Fruit fly (Drosophila melanogaster) whole organism, embryonic: ENCODE results near the gene rhea.

Experiments
- Awh ChIP-seq: fragments of 200-800 bp; sonication (Bioruptor generic); IDR thresholded peaks from 2 replicates; pipeline ENCODE4, ENCODE4 v1.3.6; 2022; ENCODE audit warnings: missing biosample characterization, missing genetic modification characterization
- Blimp-1 ChIP-seq: fragments of 200-800 bp; sonication (Bioruptor generic); optimal IDR thresholded peaks from 3 replicates; lab custom pipeline; 2018; ENCODE audit warnings: missing biosample characterization, missing genetic modification characterization, mild to moderate bottlenecking, moderate library complexity, missing genetic modification reagents
- CG10147 ChIP-seq: fragments of 200-800 bp; sonication (Bioruptor generic); optimal IDR thresholded peaks from 2 replicates; lab custom pipeline; 2019; ENCODE audit warnings: missing biosample characterization, mild to moderate bottlenecking, missing genetic modification characterization, moderate library complexity
- CG10654 ChIP-seq: fragments of 200-800 bp; sonication (Bioruptor generic); optimal IDR thresholded peaks from 2 replicates; lab custom pipeline; 2016; ENCODE audit warnings: missing biosample characterization, missing genetic modification characterization
- CG11398 ChIP-seq: fragments of 200-800 bp; sonication (Bioruptor generic); optimal IDR thresholded peaks from 2 replicates; lab custom pipeline; 2016; ENCODE audit warnings: missing biosample characterization, missing genetic modification characterization
- CG11723 ChIP-seq: fragments of 200-800 bp; sonication (Bioruptor generic); optimal IDR thresholded peaks from 2 replicates; lab custom pipeline; 2017; ENCODE audit warnings: missing biosample characterization, mild to moderate bottlenecking, missing genetic modification characterization
- CG13123 ChIP-seq: fragments of 200-800 bp; sonication (Bioruptor generic); optimal IDR thresholded peaks from 2 replicates; lab custom pipeline; 2016; ENCODE audit warnings: missing biosample characterization, missing genetic modification characterization
- CG1647 ChIP-seq: fragments of 200-800 bp; sonication (Bioruptor generic); optimal IDR thresholded peaks from 3 replicates; lab custom pipeline; 2016; ENCODE audit warnings: missing biosample characterization, missing genetic modification characterization
- CG18764 ChIP-seq: fragments of 200-800 bp; sonication (Bioruptor generic); optimal IDR thresholded peaks from 3 replicates; lab custom pipeline; 2016; ENCODE audit warnings: missing biosample characterization, missing genetic modification characterization
- CG32532 ChIP-seq: fragments of 200-800 bp; sonication (Bioruptor generic); IDR thresholded peaks from 2 replicates; pipeline ENCODE4 v1.3.6; 2022; ENCODE audit warnings: missing biosample characterization, missing genetic modification characterization
- CG5180 ChIP-seq: fragments of 200-800 bp; sonication (Bioruptor generic); optimal IDR thresholded peaks from 3 replicates; lab custom pipeline; 2017; ENCODE audit warnings: missing biosample characterization, missing genetic modification characterization, mild to moderate bottlenecking, moderate library complexity, missing genetic modification reagents
- CG7372 ChIP-seq: fragments of 200-800 bp; sonication (Bioruptor generic); IDR thresholded peaks from 2 replicates; pipeline ENCODE4 v1.3.6; 2022; ENCODE audit warnings: missing biosample characterization, missing genetic modification characterization
- CG8089 ChIP-seq: fragments of 200-800 bp; sonication (Bioruptor generic); optimal IDR thresholded peaks from 3 replicates; lab custom pipeline; 2016; ENCODE audit warnings: missing biosample characterization, missing genetic modification characterization
- CG8281 ChIP-seq: fragments of 200-800 bp; sonication (Bioruptor generic); optimal IDR thresholded peaks from 2 replicates; lab custom pipeline; 2018; ENCODE audit warnings: missing biosample characterization, mild to moderate bottlenecking, missing genetic modification characterization, moderate library complexity
- CG9215 ChIP-seq: fragments of 200-800 bp; sonication (Bioruptor generic); IDR thresholded peaks from 2 replicates; pipeline ENCODE4 v1.3.6; 2022; ENCODE audit warnings: missing biosample characterization, missing genetic modification characterization
- CG9727 ChIP-seq: fragments of 200-800 bp; sonication (Bioruptor generic); optimal IDR thresholded peaks from 3 replicates; lab custom pipeline; 2017; ENCODE audit warnings: missing biosample characterization, mild to moderate bottlenecking, missing genetic modification characterization
- Camta ChIP-seq: fragments of 200-800 bp; sonication (Bioruptor generic); optimal IDR thresholded peaks from 2 replicates; lab custom pipeline; 2016; ENCODE audit warnings: missing biosample characterization, missing genetic modification characterization
- E2f2 ChIP-seq: fragments of 200-800 bp; sonication (Bioruptor generic); IDR thresholded peaks from 2 replicates; pipeline ENCODE4 v1.3.6; 2022; ENCODE audit warnings: missing biosample characterization, missing genetic modification characterization
- ERR ChIP-seq: fragments of 200-800 bp; sonication (Bioruptor generic); optimal IDR thresholded peaks from 2 replicates; lab custom pipeline; 2016; ENCODE audit warnings: missing biosample characterization, missing genetic modification characterization
- Eip74EF ChIP-seq, 2 experiments: fragments of 200-800 bp in 1 of 2; fragments of >200 bp in 1 of 2; sonication (Bioruptor generic) in 1 of 2; optimal IDR thresholded peaks; 2 replicates each; lab custom pipeline; 2017 to 2019; ENCODE audit warnings: missing biosample characterization in 2 of 2, missing genetic modification characterization in 2 of 2, mild to moderate bottlenecking in 1 of 2, moderate library complexity in 1 of 2
- Fer3 ChIP-seq: fragments of 200-800 bp; sonication (Bioruptor generic); optimal IDR thresholded peaks from 2 replicates; lab custom pipeline; 2018; ENCODE audit warnings: missing biosample characterization, mild to moderate bottlenecking, missing genetic modification characterization, moderate library complexity
- Gug ChIP-seq: fragments of 200-800 bp; sonication (Bioruptor generic); IDR thresholded peaks from 4 replicates; pipeline ENCODE4 v1.3.6; 2022; ENCODE audit warnings: missing biosample characterization, missing genetic modification characterization
- Meics ChIP-seq: fragments of 200-800 bp; sonication (Bioruptor generic); optimal IDR thresholded peaks from 2 replicates; lab custom pipeline; 2017; ENCODE audit warnings: missing biosample characterization, mild to moderate bottlenecking, missing genetic modification characterization
- Oli ChIP-seq: fragments of 200-800 bp; sonication (Bioruptor generic); optimal IDR thresholded peaks from 2 replicates; lab custom pipeline; 2018; ENCODE audit warnings: missing biosample characterization, mild to moderate bottlenecking, missing genetic modification characterization, moderate library complexity
- Optix ChIP-seq: fragments of 200-800 bp; sonication (Bioruptor generic); IDR thresholded peaks from 3 replicates; pipeline ENCODE4 v1.3.6; 2022; ENCODE audit warnings: missing biosample characterization, missing genetic modification characterization
- Ravus ChIP-seq: fragments of 200-800 bp; sonication (Bioruptor generic); IDR thresholded peaks from 2 replicates; pipeline ENCODE4 v1.3.6; 2022; ENCODE audit warnings: missing biosample characterization, missing genetic modification characterization
- Xrp1 ChIP-seq: fragments of 200-800 bp; sonication (Bioruptor generic); IDR thresholded peaks from 2 replicates; pipeline ENCODE4 v1.3.6; 2022; ENCODE audit warnings: missing biosample characterization, missing genetic modification characterization
- ab ChIP-seq: fragments of 200-800 bp; sonication (Bioruptor generic); optimal IDR thresholded peaks from 2 replicates; lab custom pipeline; 2016; ENCODE audit warnings: missing biosample characterization, missing genetic modification characterization
- bcd ChIP-seq: fragments of 200-800 bp; sonication (Bioruptor generic); optimal IDR thresholded peaks from 2 replicates; lab custom pipeline; 2017; ENCODE audit warnings: missing biosample characterization, mild to moderate bottlenecking, missing genetic modification characterization
- caup ChIP-seq: fragments of 200-800 bp; sonication (Bioruptor generic); optimal IDR thresholded peaks from 3 replicates; lab custom pipeline; 2017; ENCODE audit warnings: missing biosample characterization, mild to moderate bottlenecking, missing genetic modification characterization, moderate library complexity; ENCODE audit not compliant: severe bottlenecking
- chinmo ChIP-seq: fragments of 200-800 bp; sonication (Bioruptor generic); IDR thresholded peaks from 4 replicates; pipeline ENCODE4 v1.3.6; 2022; ENCODE audit warnings: missing biosample characterization, missing genetic modification characterization; ENCODE audit not compliant: partially characterized antibody
- emc ChIP-seq: fragments of 200-800 bp; sonication (Bioruptor generic); optimal IDR thresholded peaks from 2 replicates; lab custom pipeline; 2016; ENCODE audit warnings: missing biosample characterization, missing genetic modification characterization
- grn ChIP-seq: fragments of 200-800 bp; sonication (Bioruptor generic); optimal IDR thresholded peaks from 3 replicates; lab custom pipeline; 2017; ENCODE audit warnings: missing biosample characterization, missing genetic modification characterization
- ham ChIP-seq: fragments of 200-800 bp; sonication (Bioruptor generic); IDR thresholded peaks from 2 replicates; pipeline ENCODE4 v1.3.6; 2022; ENCODE audit warnings: missing biosample characterization, missing genetic modification characterization
- insv ChIP-seq, 2 experiments: fragments of 200-800 bp; sonication (Bioruptor generic); optimal IDR thresholded peaks; 3 replicates each; lab custom pipeline; 2016 to 2018; ENCODE audit warnings: missing biosample characterization in 2 of 2, missing genetic modification characterization in 2 of 2
- mam ChIP-seq: fragments of 200-800 bp; sonication (Bioruptor generic); optimal IDR thresholded peaks from 3 replicates; lab custom pipeline; 2016; ENCODE audit warnings: missing biosample characterization, missing genetic modification characterization
- nerfin-2 ChIP-seq: fragments of 200-800 bp; sonication (Bioruptor generic); IDR thresholded peaks from 2 replicates; pipeline ENCODE4 v1.3.6; 2022; ENCODE audit warnings: missing biosample characterization, missing genetic modification characterization; ENCODE audit not compliant: partially characterized antibody
- pan ChIP-seq, 4 experiments: fragments of >200 bp in 3 of 4; fragments of 200-800 bp in 1 of 4; sonication (Bioruptor generic) in 1 of 4; optimal IDR thresholded peaks in 3 of 4; IDR thresholded peaks in 1 of 4; 2 replicates each; pipeline versions ENCODE4 v1.3.6 to Lab custom; 2017 to 2022; ENCODE audit warnings: missing biosample characterization in 2 of 4, missing genetic modification characterization in 2 of 4, mixed read lengths in 1 of 4
- sc ChIP-seq, 3 experiments: fragments of >200 bp in 2 of 3; fragments of 200-800 bp in 1 of 3; sonication (Bioruptor generic) in 1 of 3; optimal IDR thresholded peaks; 2 replicates in 2 of 3; 3 replicates in 1 of 3; lab custom pipeline; 2017; ENCODE audit warnings: mild to moderate bottlenecking in 1 of 3, missing biosample characterization in 1 of 3, missing genetic modification characterization in 1 of 3, missing genetic modification reagents in 1 of 3
- sisA ChIP-seq: fragments of 200-800 bp; sonication (Bioruptor generic); IDR thresholded peaks from 2 replicates; pipeline ENCODE4 v1.3.6; 2022; ENCODE audit warnings: missing biosample characterization, missing genetic modification characterization
- sug ChIP-seq: fragments of 200-800 bp; optimal IDR thresholded peaks from 2 replicates; lab custom pipeline; 2019; ENCODE audit warnings: missing biosample characterization, mild to moderate bottlenecking, missing genetic modification characterization, moderate library complexity
- toy ChIP-seq: fragments of 200-800 bp; sonication (Bioruptor generic); IDR thresholded peaks from 2 replicates; pipeline ENCODE4 v1.3.6; 2022; ENCODE audit warnings: missing biosample characterization, missing genetic modification characterization
- twi ChIP-seq: fragments of 200-800 bp; optimal IDR thresholded peaks from 2 replicates; lab custom pipeline; 2019; ENCODE audit warnings: missing biosample characterization, mild to moderate bottlenecking, missing genetic modification characterization, moderate library complexity
- vnd ChIP-seq: fragments of 200-800 bp; sonication (Bioruptor generic); IDR thresholded peaks from 3 replicates; pipeline ENCODE4 v1.3.6; 2022; ENCODE audit warnings: missing biosample characterization, missing genetic modification characterization; ENCODE audit not compliant: partially characterized antibody
- vvl ChIP-seq: fragments of 200-800 bp; sonication (Bioruptor generic); IDR thresholded peaks from 2 replicates; pipeline ENCODE4 v1.3.6; 2022; ENCODE audit warnings: missing biosample characterization, missing genetic modification characterization
- zen2 ChIP-seq: fragments of 200-800 bp; sonication (Bioruptor generic); IDR thresholded peaks from 3 replicates; pipeline ENCODE4 v1.3.6; 2022; ENCODE audit warnings: missing biosample characterization, missing genetic modification characterization; ENCODE audit not compliant: partially characterized antibody
- zf30C ChIP-seq: fragments of 200-800 bp; sonication (Bioruptor generic); optimal IDR thresholded peaks from 3 replicates; lab custom pipeline; 2018; ENCODE audit warnings: missing biosample characterization, mild to moderate bottlenecking, missing genetic modification characterization

The rhea gene

DNA sequence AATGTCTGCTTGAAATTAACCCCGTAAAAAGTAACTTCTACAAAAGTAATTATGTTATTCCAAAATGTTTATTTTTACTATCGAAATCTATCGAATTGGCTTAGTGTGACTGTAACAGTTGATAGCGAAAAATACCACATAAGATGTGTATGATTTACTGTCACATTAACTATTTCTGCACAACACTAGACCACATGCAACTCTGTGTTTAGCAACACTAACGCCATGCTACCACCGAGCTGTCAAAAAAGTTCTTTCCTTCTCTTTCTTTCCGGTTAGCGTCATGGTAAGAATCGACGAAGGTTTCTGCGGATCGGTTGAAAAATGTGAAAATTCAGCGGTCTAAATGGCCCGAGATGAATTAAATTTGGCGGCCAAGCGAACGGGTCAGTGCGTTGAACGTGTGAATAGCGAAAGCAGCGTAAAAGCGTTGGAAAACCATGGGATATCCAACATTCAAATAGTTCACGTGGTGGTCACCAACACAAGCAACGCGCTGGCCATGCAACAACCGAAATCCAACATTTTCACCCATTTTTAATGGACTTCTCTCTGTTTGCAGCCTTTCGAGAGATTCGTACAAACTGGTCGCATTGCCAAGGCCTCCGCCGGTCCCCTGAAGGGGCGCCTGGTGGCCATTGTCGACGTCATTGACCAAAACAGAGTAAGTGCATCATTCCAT is 56.1 kb downstream of the rhea start, which contains the start of the genes Nelf-E and RpL14 (continued):
- TF ChIP-seq pan (optimal IDR thresholded peaks at IDR 0.05; lab: Kevin White, UChicago) (no peak), pan (GFP tag; optimal IDR thresholded peaks at IDR 0.05 in 1 of 2, IDR thresholded peaks at IDR 0.05 in 1 of 2) (peak in 1 of 2 experiments; percentile 95), CG8089 (GFP tag; lab: Kevin White, UChicago) (peak; percentile 96), CG10147 (GFP tag; lab: Kevin White, UChicago) (no peak), grn (GFP tag; lab: Kevin White, UChicago) (no peak), sisA (peak; percentile 75), CG18764 (peak; percentile 94), Blimp-1 (peak; percentile 79), sug (tag; lab: Kevin White, UChicago) (peak; percentile 94), ERR (GFP tag; lab: Kevin White, UChicago) (peak; percentile 92), CG10654 (GFP tag; lab: Kevin White, UChicago) (peak; percentile 91), CG7372 (GFP tag; lab: Robert Waterston, UW) (peak; percentile 91), twi (tag; lab: Kevin White, UChicago) (peak; percentile 86), sc (optimal IDR thresholded peaks at IDR 0.05; lab: Kevin White, UChicago) (no peak), sc (GFP tag; optimal IDR thresholded peaks at IDR 0.05; lab: Kevin White, UChicago) (peak; percentile 88), bcd (GFP tag; lab: Kevin White, UChicago) (peak; percentile 97), Gug (GFP tag; lab: Robert Waterston, UW) (peak; percentile 62; the same call in 3 of the 4 replicates), CG5180 (GFP tag; lab: Kevin White, UChicago) (peak; percentile 82), Awh (GFP tag; lab: Robert Waterston, UW) (peak; percentile 91), ab (GFP tag; lab: Kevin White, UChicago) (peak; percentile 40), ham (peak; percentile 84), zen2 (GFP tag; lab: Robert Waterston, UW) (no peak), Optix (GFP tag; lab: Robert Waterston, UW) (peak; percentile 86), zf30C (GFP tag; lab: Kevin White, UChicago) (peak; percentile 34), CG32532 (GFP tag; lab: Robert Waterston, UW) (peak; percentile 94), Eip74EF (GFP tag; optimal IDR thresholded peaks at IDR 0.05; lab: Kevin White, UChicago) (peak in 1 of 2 experiments; percentile 30), caup (GFP tag; lab: Kevin White, UChicago) (peak; percentile 99), Meics (GFP tag; lab: Kevin White, UChicago) (peak; percentile 97), toy (GFP tag; lab: Robert Waterston, UW) (peak; percentile 80; the same call in 1 of the 2 replicates), chinmo (GFP tag; lab: Robert Waterston, UW) (no peak), insv (GFP tag; optimal IDR thresholded peaks at IDR 0.05; lab: Kevin White, UChicago) (peak in 1 of 2 experiments; percentile 83), CG11398 (GFP tag; lab: Kevin White, UChicago) (peak; percentile 98), Xrp1 (GFP tag; lab: Robert Waterston, UW) (peak; percentile 82), vvl (peak; percentile 96), E2f2 (GFP tag; lab: Robert Waterston, UW) (peak; percentile 80), mam (GFP tag; lab: Kevin White, UChicago) (peak; percentile 92), nerfin-2 (GFP tag; lab: Robert Waterston, UW) (no peak), Ravus (GFP tag; lab: Robert Waterston, UW) (peak; percentile 54), CG8281 (tag; lab: Kevin White, UChicago) (peak; percentile 72), vnd (GFP tag; lab: Robert Waterston, UW) (peak; percentile 35; the same call in 1 of the 3 replicates), Oli (tag; lab: Kevin White, UChicago) (peak; percentile 83), CG13123 (GFP tag; lab: Kevin White, UChicago) (no peak), CG9727 (GFP tag; lab: Kevin White, UChicago) (peak; percentile 97), CG9215 (GFP tag; lab: Robert Waterston, UW) (peak; percentile 77), CG1647 (GFP tag; lab: Kevin White, UChicago) (peak; percentile 91), Fer3 (tag; lab: Kevin White, UChicago) (peak; percentile 95), emc (GFP tag; lab: Kevin White, UChicago) (peak; percentile 95), Camta (GFP tag; lab: Kevin White, UChicago) (peak; percentile 96), CG11723 (GFP tag; lab: Kevin White, UChicago) (peak; percentile 93)
